Worm (Caenorhabditis elegans) whole organism, L4 larva: Measurements from ENCODE around the gene R102.8.
"Not testable (repeated sequence)": the region's sequence is repeated elsewhere in the genome, so short reads cannot be mapped to it uniquely, and the experiment has no call there.

Experiments
- D1046.2 ChIP-seq: fragments of 200-800 bp; sonication (Bioruptor generic); IDR thresholded peaks from 2 replicates; pipeline ENCODE4 v1.3.6; 2022; ENCODE audit warnings: missing genetic modification characterization, missing compliant biosample characterization
- F26F4.8 ChIP-seq: fragments of 200-800 bp; sonication (Bioruptor generic); conservative IDR thresholded peaks from 2 replicates; pipeline ENCODE4 v1.3.6; 2022; ENCODE audit warnings: missing genetic modification characterization, missing compliant biosample characterization
- F44E2.7 ChIP-seq: fragments of 200-800 bp; sonication (Bioruptor generic); IDR thresholded peaks from 2 replicates; pipeline ENCODE4 v2.1.2; 2022; ENCODE audit warnings: missing genetic modification characterization, missing compliant biosample characterization
- T26A8.4 ChIP-seq: fragments of 200-800 bp; sonication (Bioruptor generic); IDR thresholded peaks from 2 replicates; pipeline ENCODE4 v1.3.6; 2022; ENCODE audit warnings: missing genetic modification characterization, missing compliant biosample characterization
- Y105C5A.15 ChIP-seq: fragments of 200-800 bp; sonication (Bioruptor generic); IDR thresholded peaks from 2 replicates; pipeline ENCODE4 v1.3.6; 2022; ENCODE audit warnings: missing genetic modification characterization, missing compliant biosample characterization
- Y48G9A.11 ChIP-seq: fragments of 200-800 bp; sonication (Bioruptor generic); IDR thresholded peaks from 2 replicates; pipeline ENCODE4 v1.3.6; 2022; ENCODE audit warnings: missing genetic modification reagents, missing genetic modification characterization, missing compliant biosample characterization
- arid-1 ChIP-seq: fragments of 200-800 bp; sonication (Bioruptor generic); conservative IDR thresholded peaks from 2 replicates; pipeline ENCODE4 v1.3.6; 2022; ENCODE audit warnings: missing genetic modification reagents, missing genetic modification characterization, missing compliant biosample characterization
- attf-4 ChIP-seq: sonication (generic microtip); optimal IDR thresholded peaks from 3 replicates; lab custom pipeline; 2017; ENCODE audit warnings: missing biosample characterization, missing genetic modification characterization
- ceh-32 ChIP-seq: sonication (generic microtip); optimal IDR thresholded peaks from 2 replicates; lab custom pipeline; 2016; ENCODE audit warnings: mild to moderate bottlenecking, missing genetic modification characterization, missing compliant biosample characterization; ENCODE audit not compliant: poor library complexity
- ceh-44 ChIP-seq: fragments of 200-800 bp; sonication (Bioruptor generic); IDR thresholded peaks from 2 replicates; pipeline ENCODE4 v1.3.6; 2022; ENCODE audit warnings: missing genetic modification reagents, missing genetic modification characterization, missing compliant biosample characterization
- ctbp-1 ChIP-seq: fragments of 200-800 bp; sonication (Bioruptor generic); IDR thresholded peaks from 2 replicates; pipeline ENCODE4 v1.3.6; 2022; ENCODE audit warnings: missing genetic modification reagents, missing genetic modification characterization, missing compliant biosample characterization
- daf-16 ChIP-seq, 3 experiments: sonication (generic microtip); optimal IDR thresholded peaks; 2 replicates each; lab custom pipeline; 2016 to 2017; ENCODE audit warnings: missing genetic modification characterization in 3 of 3, missing genetic modification reagents in 3 of 3, mild to moderate bottlenecking in 2 of 3, missing compliant biosample characterization in 2 of 3, missing biosample characterization in 1 of 3, moderate library complexity in 1 of 3
- dmd-6 ChIP-seq: fragments of 200-800 bp; sonication (Bioruptor generic); IDR thresholded peaks from 2 replicates; pipeline ENCODE4 v1.3.6; 2022; ENCODE audit warnings: missing genetic modification reagents, missing genetic modification characterization, missing compliant biosample characterization
- dmd-8 ChIP-seq: fragments of 200-800 bp; sonication (Bioruptor generic); IDR thresholded peaks from 2 replicates; pipeline ENCODE4 v1.3.6; 2022; ENCODE audit warnings: missing genetic modification characterization, missing compliant biosample characterization
- dpl-1 ChIP-seq: fragments of 150-350 bp; optimal IDR thresholded peaks from 2 replicates; lab custom pipeline; 2014; ENCODE audit warnings: missing biosample characterization, missing genetic modification reagents, missing genetic modification characterization
- dve-1 ChIP-seq: sonication (generic microtip); optimal IDR thresholded peaks from 2 replicates; lab custom pipeline; 2017; ENCODE audit warnings: antibody characterized with exemption, mild to moderate bottlenecking, missing genetic modification characterization, missing compliant biosample characterization; ENCODE audit not compliant: insufficient read depth
- fkh-10 ChIP-seq: fragments of 150-350 bp; optimal IDR thresholded peaks from 2 replicates; lab custom pipeline; 2014; ENCODE audit warnings: missing biosample characterization, missing genetic modification reagents, missing genetic modification characterization
- hlh-11 ChIP-seq: fragments of 200-800 bp; sonication (Bioruptor generic); optimal IDR thresholded peaks from 2 replicates; lab custom pipeline; 2018; ENCODE audit warnings: mild to moderate bottlenecking, missing genetic modification characterization, missing compliant biosample characterization
- hmg-1.1 ChIP-seq: fragments of 200-800 bp; sonication (Bioruptor generic); IDR thresholded peaks from 2 replicates; pipeline ENCODE4 v1.3.6; 2022; ENCODE audit warnings: missing genetic modification reagents, missing genetic modification characterization, missing compliant biosample characterization
- lim-7 ChIP-seq: fragments of 200-800 bp; sonication (Bioruptor generic); IDR thresholded peaks from 2 replicates; pipeline ENCODE4 v1.3.6; 2022; ENCODE audit warnings: missing genetic modification characterization, missing compliant biosample characterization
- lin-1 ChIP-seq: fragments of 200-800 bp; sonication (Bioruptor generic); IDR thresholded peaks from 2 replicates; pipeline ENCODE4 v1.3.6; 2022; ENCODE audit warnings: missing genetic modification reagents, missing genetic modification characterization, missing compliant biosample characterization
- madf-5 ChIP-seq, 2 experiments: fragments of 200-800 bp; sonication (Bioruptor generic); IDR thresholded peaks; 2 replicates each; pipeline ENCODE4 v1.3.6; 2022; ENCODE audit warnings: missing compliant biosample characterization in 2 of 2, missing genetic modification characterization in 2 of 2
- madf-9 ChIP-seq: fragments of 200-800 bp; sonication (Bioruptor generic); conservative IDR thresholded peaks from 2 replicates; pipeline ENCODE4 v1.3.6; 2022; ENCODE audit warnings: missing genetic modification reagents, missing genetic modification characterization, missing compliant biosample characterization
- mdt-29 ChIP-seq: fragments of 200-800 bp; sonication (Bioruptor generic); IDR thresholded peaks from 2 replicates; pipeline ENCODE4 v1.3.6; 2022; ENCODE audit warnings: missing genetic modification reagents, missing genetic modification characterization, missing compliant biosample characterization
- mxl-2 ChIP-seq: fragments of 200-800 bp; sonication (Bioruptor generic); conservative IDR thresholded peaks from 2 replicates; pipeline ENCODE4 v1.3.6; 2022; ENCODE audit warnings: missing genetic modification reagents, missing genetic modification characterization, missing compliant biosample characterization
- nhr-28 ChIP-seq: fragments of 150-350 bp; optimal IDR thresholded peaks from 2 replicates; lab custom pipeline; 2014; ENCODE audit warnings: missing biosample characterization, missing genetic modification characterization
- nhr-41 ChIP-seq: fragments of 200-800 bp; sonication (Bioruptor generic); IDR thresholded peaks from 2 replicates; pipeline ENCODE4 v1.3.6; 2022; ENCODE audit warnings: missing genetic modification reagents, missing genetic modification characterization, missing compliant biosample characterization
- nhr-77 ChIP-seq: fragments of 150-350 bp; optimal IDR thresholded peaks from 2 replicates; lab custom pipeline; 2014; ENCODE audit warnings: missing biosample characterization, missing genetic modification characterization
- pha-4 ChIP-seq, 2 experiments: fragments of 150-350 bp in 1 of 2; fragments of 200-800 bp in 1 of 2; sonication (Bioruptor generic) in 1 of 2; IDR thresholded peaks in 1 of 2; optimal IDR thresholded peaks in 1 of 2; 2 replicates each; pipeline versions ENCODE4 v1.3.6 to Lab custom; 2014 to 2022; ENCODE audit warnings: missing genetic modification characterization in 2 of 2, missing genetic modification reagents in 2 of 2, missing biosample characterization in 1 of 2, missing compliant biosample characterization in 1 of 2
- php-3 ChIP-seq: fragments of 200-800 bp; sonication (Bioruptor generic); IDR thresholded peaks from 2 replicates; pipeline ENCODE4 v1.3.6; 2022; ENCODE audit warnings: missing genetic modification reagents, missing genetic modification characterization, missing compliant biosample characterization
- pqm-1 ChIP-seq: sonication (generic microtip); optimal IDR thresholded peaks from 2 replicates; lab custom pipeline; 2017; ENCODE audit warnings: missing biosample characterization, missing genetic modification characterization
- saeg-2 ChIP-seq: fragments of 200-800 bp; sonication (Bioruptor generic); IDR thresholded peaks from 2 replicates; pipeline ENCODE4 v1.3.6; 2022; ENCODE audit warnings: missing genetic modification reagents, missing genetic modification characterization, missing compliant biosample characterization
- snpc-1.2 ChIP-seq: fragments of 200-800 bp; sonication (Bioruptor generic); IDR thresholded peaks from 2 replicates; pipeline ENCODE4 v1.3.6; 2022; ENCODE audit warnings: missing genetic modification reagents, missing genetic modification characterization, missing compliant biosample characterization
- tra-1 ChIP-seq: fragments of 200-800 bp; sonication (Bioruptor generic); IDR thresholded peaks from 2 replicates; pipeline ENCODE4 v1.3.6; 2022; ENCODE audit warnings: missing genetic modification reagents, missing genetic modification characterization, missing compliant biosample characterization
- unc-62 ChIP-seq, 3 experiments: fragments of 150-350 bp in 1 of 3; sonication (generic microtip); optimal IDR thresholded peaks in 2 of 3; peaks in 1 of 3; 1 replicate in 1 of 3; 2 replicates in 2 of 3; lab custom pipeline; 2014 to 2017; ENCODE audit warnings: missing biosample characterization in 3 of 3, missing genetic modification characterization in 3 of 3, missing genetic modification reagents in 3 of 3, missing genotype in 1 of 3
- vab-7 ChIP-seq: fragments of 200-800 bp; sonication (Bioruptor generic); IDR thresholded peaks from 2 replicates; pipeline ENCODE4 v1.3.6; 2022; ENCODE audit warnings: missing genetic modification reagents, missing genetic modification characterization, missing compliant biosample characterization
- zip-2 ChIP-seq: fragments of 150-350 bp; optimal IDR thresholded peaks from 2 replicates; lab custom pipeline; 2014; ENCODE audit warnings: missing biosample characterization, missing genetic modification characterization

The R102.8 gene

DNA sequence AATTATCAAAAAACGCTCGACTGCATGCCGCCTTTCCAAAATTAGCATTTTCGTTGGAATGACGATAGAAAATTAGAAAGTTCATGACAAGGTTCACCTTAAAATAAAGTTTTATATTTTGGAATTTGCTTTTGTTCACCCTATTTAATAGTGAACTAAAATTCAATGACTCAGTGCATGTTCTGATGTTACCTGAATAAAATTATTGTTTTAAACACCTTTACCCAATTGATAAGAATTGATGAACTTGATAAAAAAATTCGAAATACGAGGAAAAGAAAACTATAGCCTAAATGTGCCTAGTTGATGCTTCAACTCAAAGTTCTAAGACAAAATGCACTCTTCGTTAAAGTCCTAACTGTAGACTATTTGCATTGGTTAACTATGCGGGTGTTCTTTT is 29.0 kb downstream of the R102.8 start:
- TF ChIP-seq fkh-10 (GFP tag; lab: Kevin White, UChicago) (no peak), attf-4 (tag; lab: Kevin White, UChicago) (no peak), nhr-28 (peak; percentile 18), unc-62 (GFP tag; optimal IDR thresholded peaks at IDR 0.05 in 1 of 2; lab: Kevin White, UChicago) (peak in 1 of 2 experiments; percentile 79), unc-62 (tag; optimal IDR thresholded peaks at IDR 0.05; lab: Kevin White, UChicago) (no peak)
- TF ChIP-seq, all 104 proteins: peak for 2

DNA sequence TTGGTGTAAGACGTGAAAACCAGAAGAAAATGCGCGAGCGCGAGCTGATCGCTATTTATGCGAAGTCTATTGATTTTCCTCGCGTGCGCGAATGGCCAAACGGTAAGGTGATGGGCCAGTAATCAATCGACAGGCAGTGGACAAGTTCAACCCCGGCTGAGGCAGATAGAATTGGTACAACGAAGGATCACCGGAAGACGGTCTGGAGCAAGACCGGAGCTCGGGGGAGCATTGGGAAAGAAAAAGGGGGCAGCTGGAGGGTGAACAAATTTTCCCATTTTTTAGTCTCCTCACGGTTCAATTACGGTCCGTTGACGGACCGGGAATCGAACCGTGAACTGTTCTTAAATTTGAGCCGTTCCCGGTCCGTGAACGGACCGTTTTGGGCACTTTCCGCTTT is 31.7 kb downstream of the R102.8 start:
- TF ChIP-seq ceh-44 (peak; percentile 71), nhr-41 (peak; percentile 80; the same call in 1 of the 2 replicates), madf-9 (GFP tag; lab: Robert Waterston, UW) (0 out of 2 replicates have a peak, but pooled peaks have one; percentile 18), ctbp-1 (GFP tag; lab: Robert Waterston, UW) (peak; percentile 78), dmd-6 (GFP tag; lab: Robert Waterston, UW) (0 out of 2 replicates have a peak, but pooled peaks have one; percentile 13), saeg-2 (GFP tag; lab: Robert Waterston, UW) (0 out of 2 replicates have a peak, but pooled peaks have one; percentile 35), mxl-2 (GFP tag; lab: Robert Waterston, UW) (peak; percentile 51; the same call in 1 of the 2 replicates), pha-4 (GFP tag; IDR thresholded peaks at IDR 0.05; lab: Robert Waterston, UW) (peak; percentile 61; the same call in 1 of the 2 replicates), snpc-1.2 (peak; percentile 94), arid-1 (GFP tag; lab: Robert Waterston, UW) (peak; percentile 85), F44E2.7 (GFP tag; lab: Robert Waterston, UW) (peak; percentile 83; the same call in 1 of the 2 replicates), php-3 (GFP tag; lab: Robert Waterston, UW) (0 out of 2 replicates have a peak, but pooled peaks have one; percentile 42), mdt-29 (GFP tag; lab: Robert Waterston, UW) (0 out of 2 replicates have a peak, but pooled peaks have one; percentile 37), madf-5 (GFP tag; IDR thresholded peaks at IDR 0.05; lab: Robert Waterston, UW) (0 out of 4 replicates have a peak, but pooled peaks of 1 of the 2 experiments have one; percentile 42), Y48G9A.11 (GFP tag; lab: Robert Waterston, UW) (peak; percentile 65), tra-1 (peak; percentile 70), lin-1 (0 out of 2 replicates have a peak, but pooled peaks have one; percentile 40), F26F4.8 (GFP tag; lab: Robert Waterston, UW) (peak; percentile 83), vab-7 (GFP tag; lab: Robert Waterston, UW) (peak; percentile 65), D1046.2 (GFP tag; lab: Robert Waterston, UW) (0 out of 2 replicates have a peak, but pooled peaks have one; percentile 70), T26A8.4 (GFP tag; lab: Robert Waterston, UW) (peak; percentile 66), Y105C5A.15 (GFP tag; lab: Robert Waterston, UW) (peak; percentile 80), lim-7 (GFP tag; lab: Robert Waterston, UW) (peak; percentile 71), dmd-8 (GFP tag; lab: Robert Waterston, UW) (peak; percentile 97)
- not testable (repeated sequence) for TF ChIP-seq pha-4 (tag; optimal IDR thresholded peaks at IDR 0.05; lab: Kevin White, UChicago)

DNA sequence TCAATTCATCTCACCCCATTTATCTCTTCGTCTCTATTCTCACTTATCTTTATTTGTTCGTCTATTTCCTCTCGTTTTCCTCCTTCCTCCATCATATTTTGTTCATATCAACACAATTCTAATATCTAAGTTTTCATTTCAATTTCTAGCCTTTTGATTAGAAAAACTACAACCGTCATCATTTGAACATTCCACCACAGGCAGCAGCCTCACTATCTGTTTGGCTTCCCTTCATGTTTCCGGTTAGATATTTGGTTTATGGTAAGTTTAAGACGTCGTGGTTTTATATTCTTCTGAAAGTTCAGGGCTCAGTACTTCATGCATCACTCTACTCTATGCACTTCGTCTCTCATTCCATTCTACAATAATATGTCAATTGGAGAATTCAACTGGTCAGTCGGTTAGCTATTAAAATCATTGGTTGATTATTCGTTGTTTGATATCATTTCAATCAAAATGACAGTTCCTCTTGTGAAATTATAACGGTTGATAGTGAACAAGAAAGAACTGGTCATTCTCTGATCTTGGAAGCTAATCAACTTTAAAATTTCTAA is 33.2 kb downstream of the R102.8 start, which contains the start of gene K08C7.1:
Gene K08C7.1 (plus strand): TSS at position 43 of the 554 bp plus-strand sequence.
- TF ChIP-seq dve-1 (tag; lab: Kevin White, UChicago) (peak; percentile 35), nhr-28 (peak; percentile 40), unc-62 (GFP tag; optimal IDR thresholded peaks at IDR 0.05 in 1 of 2; lab: Kevin White, UChicago) (peak in 1 of 2 experiments; percentile 89), unc-62 (tag; optimal IDR thresholded peaks at IDR 0.05; lab: Kevin White, UChicago) (no peak), nhr-77 (tag; lab: Kevin White, UChicago) (peak; percentile 21), hlh-11 (tag; lab: Kevin White, UChicago) (peak; percentile 18), dpl-1 (GFP tag; lab: Kevin White, UChicago) (no peak), ceh-32 (tag; lab: Kevin White, UChicago) (no peak), pqm-1 (tag; lab: Kevin White, UChicago) (peak; percentile 80), hmg-1.1 (no peak), dmd-6 (GFP tag; lab: Robert Waterston, UW) (peak; percentile 44; the same call in 1 of the 2 replicates), zip-2 (tag; lab: Kevin White, UChicago) (no peak), daf-16 (GFP tag; optimal IDR thresholded peaks at IDR 0.05; lab: Kevin White, UChicago) (no peak), daf-16 (tag; optimal IDR thresholded peaks at IDR 0.05; lab: Kevin White, UChicago) (peak; percentile 48)
